Worm (Caenorhabditis elegans) whole organism, midembryonic: ENCODE results near the gene spp-5.
"Not testable (repeated sequence)": the region's sequence is repeated elsewhere in the genome, so short reads cannot be mapped to it uniquely, and the experiment has no call there.

ENCODE experiments used
- cog-1 ChIP-seq: sonication (generic microtip); optimal IDR thresholded peaks from 2 replicates; lab custom pipeline; 2016; ENCODE audit warnings: missing genetic modification characterization, missing compliant biosample characterization
- flt-1 ChIP-seq: fragments of 200-800 bp; sonication (Bioruptor generic); IDR thresholded peaks from 2 replicates; pipeline ENCODE4 v1.3.6; 2022; ENCODE audit warnings: missing genetic modification characterization, missing compliant biosample characterization
- klf-2 ChIP-seq: fragments of 200-800 bp; sonication (Bioruptor generic); conservative IDR thresholded peaks from 2 replicates; pipeline ENCODE4 v1.3.6; 2022; ENCODE audit warnings: missing genetic modification reagents, missing genetic modification characterization, missing compliant biosample characterization
- ref-1 ChIP-seq: fragments of 200-800 bp; sonication (Bioruptor generic); conservative IDR thresholded peaks from 2 replicates; pipeline ENCODE4 v1.3.6; 2022; ENCODE audit warnings: missing genetic modification reagents, missing genetic modification characterization, missing compliant biosample characterization
- tab-1 ChIP-seq: fragments of 200-800 bp; sonication (Bioruptor generic); IDR thresholded peaks from 2 replicates; pipeline ENCODE4 v1.3.6; 2022; ENCODE audit warnings: missing genetic modification characterization, missing compliant biosample characterization
- ztf-23 ChIP-seq: fragments of 200-800 bp; sonication (Bioruptor generic); IDR thresholded peaks from 2 replicates; pipeline ENCODE4 v1.3.6; 2022; ENCODE audit warnings: missing genetic modification reagents, missing genetic modification characterization, missing compliant biosample characterization
- ztf-29 ChIP-seq: fragments of 200-800 bp; sonication (Bioruptor generic); IDR thresholded peaks from 2 replicates; pipeline ENCODE4 v1.3.6; 2022; ENCODE audit warnings: missing genetic modification reagents, missing genetic modification characterization, missing compliant biosample characterization

ce11 chrX:7365267-7365666 is 45.1 kb upstream of the spp-5 start, which contains the start of gene C56G3.2:
- TF ChIP-seq klf-2; flt-1 (GFP tag; lab: Robert Waterston, UW); ztf-29 (GFP tag; lab: Robert Waterston, UW); cog-1; tab-1 (GFP tag; lab: Robert Waterston, UW); ztf-23 (GFP tag; lab: Robert Waterston, UW); ref-1 (GFP tag; lab: Robert Waterston, UW): not testable (repeated sequence)
